Worm (Caenorhabditis elegans) whole organism, L4/young adult: ENCODE data around the gene Y9C9A.5.

ENCODE experiments used
- dao-5 ChIP-seq: sonication (generic microtip); optimal IDR thresholded peaks from 2 replicates; lab custom pipeline; 2016; ENCODE audit warnings: missing genotype, missing genetic modification characterization, moderate library complexity, missing compliant biosample characterization
- him-1 ChIP-seq: sonication (generic microtip); optimal IDR thresholded peaks from 2 replicates; lab custom pipeline; 2016; ENCODE audit warnings: missing genotype, missing genetic modification reagents, missing genetic modification characterization, missing compliant biosample characterization

- TF ChIP-seq dao-5 (tag; lab: Kevin White, UChicago) = no peak
- no peak for TF ChIP-seq him-1 (tag; lab: Kevin White, UChicago)
Measured at ce11 chrIV:4977176-4977693, 35.5 kb downstream of the Y9C9A.5 start, which contains the start of gene E03H12.5.
